Worm (Caenorhabditis elegans): ENCODE data around the gene F01F1.2.

The F01F1.2 gene

ce11 chrIII:5834053-5834452 lies 44.3 kb upstream of the F01F1.2 start, which contains the start of gene R12B2.6:
Gene R12B2.6 (minus strand): TSS chrIII:5834153.
- no peak for TF ChIP-seq peb-1 (tag; optimal IDR thresholded peaks at IDR 0.05)
- no peak for TF ChIP-seq lin-39 (tag; optimal IDR thresholded peaks at IDR 0.05)

DNA sequence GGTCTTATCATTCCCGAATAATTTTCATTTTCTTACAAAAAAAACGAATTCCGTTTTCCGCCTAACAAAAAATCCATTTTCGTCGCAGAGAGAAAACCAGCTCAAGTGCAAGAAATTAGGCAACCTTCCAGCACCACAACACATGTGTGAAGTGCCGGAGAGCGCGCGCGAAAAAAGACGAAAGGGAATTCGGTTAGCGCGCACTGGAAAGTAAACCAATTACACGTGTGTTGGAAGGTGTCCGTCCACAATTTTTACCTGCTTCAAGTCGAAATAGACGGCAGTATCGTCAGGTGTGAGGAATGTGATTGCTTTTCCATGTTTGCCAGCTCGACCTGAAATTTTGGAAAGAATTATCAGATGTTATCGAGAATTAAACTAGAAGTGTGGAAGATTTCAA lies 43.7 kb upstream of the F01F1.2 start:
- TF ChIP-seq mdl-1 (tag; optimal IDR thresholded peaks at IDR 0.05), result no peak
- TF ChIP-seq sem-4 (tag; optimal IDR thresholded peaks at IDR 0.05), result no peak
- no peak for TF ChIP-seq lin-11 (tag; optimal IDR thresholded peaks at IDR 0.05)
- no peak for TF ChIP-seq nhr-11 (tag; optimal IDR thresholded peaks at IDR 0.05)
- TF ChIP-seq fos-1 (tag; optimal IDR thresholded peaks at IDR 0.05), result no peak
- no peak for TF ChIP-seq snpc-4 (tag; optimal IDR thresholded peaks at IDR 0.05)
- TF ChIP-seq Y55F3AM.14 (GFP tag; optimal IDR thresholded peaks at IDR 0.05), result no peak
- no peak for TF ChIP-seq nhr-237 (tag; optimal IDR thresholded peaks at IDR 0.05)

- TF ChIP-seq aly-2 (tag; optimal IDR thresholded peaks at IDR 0.05) (no peak), ztf-4 (tag; optimal IDR thresholded peaks at IDR 0.05) (peak; percentile 50), Y55F3AM.14 (GFP tag; optimal IDR thresholded peaks at IDR 0.05) (no peak), sma-9 (GFP tag; optimal IDR thresholded peaks at IDR 0.05) (peak; percentile 48), sma-9 (tag; optimal IDR thresholded peaks at IDR 0.05) (no peak), ama-1 (optimal IDR thresholded peaks at IDR 0.05) (no peak), sma-3 (GFP tag; optimal IDR thresholded peaks at IDR 0.05) (peak; percentile 39), fos-1 (tag; optimal IDR thresholded peaks at IDR 0.05) (peak; percentile 85), unc-39 (tag; optimal IDR thresholded peaks at IDR 0.05) (no peak), nhr-21 (tag; optimal IDR thresholded peaks at IDR 0.05) (peak; percentile 52), mdl-1 (tag; optimal IDR thresholded peaks at IDR 0.05) (no peak), unc-55 (GFP tag; optimal IDR thresholded peaks at IDR 0.05) (no peak), ztf-11 (tag; optimal IDR thresholded peaks at IDR 0.05) (no peak), crh-2 (tag; optimal IDR thresholded peaks at IDR 0.05) (peak; percentile 57), lin-13 (GFP tag; optimal IDR thresholded peaks at IDR 0.05) (no peak), egl-27 (tag; optimal IDR thresholded peaks at IDR 0.05) (no peak), peb-1 (tag; optimal IDR thresholded peaks at IDR 0.05) (no peak), nhr-10 (tag; optimal IDR thresholded peaks at IDR 0.05) (no peak), nhr-11 (tag; optimal IDR thresholded peaks at IDR 0.05) (no peak), mbf-1 (tag; optimal IDR thresholded peaks at IDR 0.05) (no peak), gmeb-1 (tag; optimal IDR thresholded peaks at IDR 0.05) (no peak), F13H6.1 (tag; optimal IDR thresholded peaks at IDR 0.05) (peak; percentile 23), blmp-1 (tag; optimal IDR thresholded peaks at IDR 0.05; ENCODE audit: insufficient read depth) (peak; percentile 37), elt-3 (tag; optimal IDR thresholded peaks at IDR 0.05) (no peak), elt-1 (tag; optimal IDR thresholded peaks at IDR 0.05) (no peak), C34F6.9 (tag; optimal IDR thresholded peaks at IDR 0.05) (no peak), lin-39 (tag; optimal IDR thresholded peaks at IDR 0.05) (no peak), ztf-1 (GFP tag; conservative IDR thresholded peaks at IDR 0.05) (no peak), unc-62 (GFP tag; optimal IDR thresholded peaks at IDR 0.05) (no peak), nhr-129 (tag; optimal IDR thresholded peaks at IDR 0.05) (peak; percentile 38)
Measured at ce11 chrIII:5835163-5835871, 43.0 kb upstream of the F01F1.2 start.

DNA sequence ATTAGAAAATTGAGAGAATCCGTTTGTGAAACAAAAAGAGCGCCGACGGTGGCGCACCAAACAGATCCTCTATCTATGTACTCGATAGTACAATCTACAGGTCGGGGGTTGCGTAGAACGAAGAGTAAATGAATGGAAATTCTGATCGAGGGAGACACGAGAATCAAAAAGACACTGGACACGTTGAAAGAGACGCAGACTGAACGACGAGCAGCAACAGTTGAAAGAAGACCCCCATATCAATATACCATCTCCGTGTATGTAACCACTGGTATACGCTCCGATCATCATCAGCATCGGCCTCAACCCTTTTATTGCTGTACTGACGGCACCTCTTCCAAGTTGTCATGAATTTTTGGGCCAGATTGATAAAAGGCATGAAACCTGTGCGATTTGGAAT lies 42.1 kb upstream of the F01F1.2 start:
- peak; percentile 9 for TF ChIP-seq nhr-129 (tag; optimal IDR thresholded peaks at IDR 0.05)
- no peak for TF ChIP-seq elt-3 (tag; optimal IDR thresholded peaks at IDR 0.05)
- no peak for TF ChIP-seq ama-1 (optimal IDR thresholded peaks at IDR 0.05)
- peak; percentile 5 for TF ChIP-seq nhr-25 (tag; optimal IDR thresholded peaks at IDR 0.05)
- TF ChIP-seq crh-2 (tag; optimal IDR thresholded peaks at IDR 0.05), result peak; percentile 21
- no peak for TF ChIP-seq gmeb-1 (tag; optimal IDR thresholded peaks at IDR 0.05)
- TF ChIP-seq sma-9 (GFP tag; optimal IDR thresholded peaks at IDR 0.05), result peak; percentile 55
- TF ChIP-seq sma-9 (tag; optimal IDR thresholded peaks at IDR 0.05), result no peak
- peak; percentile 29 for TF ChIP-seq ceh-16 (tag; optimal IDR thresholded peaks at IDR 0.05)
- peak; percentile 79 for TF ChIP-seq elt-1 (tag; optimal IDR thresholded peaks at IDR 0.05)
- no peak for TF ChIP-seq zag-1 (tag; optimal IDR thresholded peaks at IDR 0.05)
